Fruit fly (Drosophila melanogaster) whole organism, prepupa: ENCODE measurements around the gene Pex23.

Experiments used
- CG10631 ChIP-seq: fragments of 200-800 bp; sonication (Bioruptor generic); optimal IDR thresholded peaks from 2 replicates; lab custom pipeline; 2016; ENCODE audit warnings: missing biosample characterization, missing genetic modification characterization
- CG11902 ChIP-seq: fragments of 200-800 bp; sonication (Bioruptor generic); optimal IDR thresholded peaks from 3 replicates; lab custom pipeline; 2016; ENCODE audit warnings: missing biosample characterization, missing genetic modification characterization
- CG3919 ChIP-seq: fragments of 200-800 bp; sonication (Bioruptor generic); optimal IDR thresholded peaks from 3 replicates; lab custom pipeline; 2016; ENCODE audit warnings: missing biosample characterization, missing genetic modification characterization
- CG6854 ChIP-seq: fragments of 200-800 bp; sonication (Bioruptor generic); optimal IDR thresholded peaks from 2 replicates; lab custom pipeline; 2017; ENCODE audit warnings: missing biosample characterization, mild to moderate bottlenecking, missing genetic modification characterization
- CG8119 ChIP-seq: fragments of 200-800 bp; sonication (Bioruptor generic); IDR thresholded peaks from 3 replicates; pipeline ENCODE4 v1.3.6; 2022; ENCODE audit warnings: missing biosample characterization, missing genetic modification characterization
- CG8632 ChIP-seq: fragments of 200-800 bp; sonication (Bioruptor generic); optimal IDR thresholded peaks from 3 replicates; lab custom pipeline; 2016; ENCODE audit warnings: missing biosample characterization, missing genetic modification characterization
- Ets96B ChIP-seq: fragments of 200-800 bp; optimal IDR thresholded peaks from 2 replicates; lab custom pipeline; 2019; ENCODE audit warnings: missing biosample characterization, mild to moderate bottlenecking, missing genetic modification characterization, moderate library complexity
- Hr38 ChIP-seq: sonication (Bioruptor generic); optimal IDR thresholded peaks from 2 replicates; lab custom pipeline; 2016; ENCODE audit warnings: missing biosample characterization, missing genetic modification characterization
- Hr4 ChIP-seq: fragments of 200-800 bp; sonication (Bioruptor generic); optimal IDR thresholded peaks from 3 replicates; lab custom pipeline; 2016; ENCODE audit warnings: missing biosample characterization, missing genetic modification characterization
- Sox14 ChIP-seq: fragments of 200-800 bp; sonication (Bioruptor generic); optimal IDR thresholded peaks from 3 replicates; lab custom pipeline; 2016; ENCODE audit warnings: missing biosample characterization, missing genetic modification characterization
- Sox15 ChIP-seq: fragments of 200-800 bp; sonication (Bioruptor generic); optimal IDR thresholded peaks from 3 replicates; lab custom pipeline; 2016; ENCODE audit warnings: missing biosample characterization, missing genetic modification characterization
- lz ChIP-seq: fragments of 200-800 bp; sonication (Bioruptor generic); optimal IDR thresholded peaks from 3 replicates; lab custom pipeline; 2016; ENCODE audit warnings: missing biosample characterization, missing genetic modification characterization
- net ChIP-seq: fragments of 200-800 bp; sonication (Bioruptor generic); optimal IDR thresholded peaks from 3 replicates; lab custom pipeline; 2016; ENCODE audit warnings: missing biosample characterization, missing genetic modification characterization
- topi ChIP-seq: fragments of 200-800 bp; sonication (Bioruptor generic); optimal IDR thresholded peaks from 3 replicates; lab custom pipeline; 2016; ENCODE audit warnings: missing biosample characterization, missing genetic modification characterization

DNA sequence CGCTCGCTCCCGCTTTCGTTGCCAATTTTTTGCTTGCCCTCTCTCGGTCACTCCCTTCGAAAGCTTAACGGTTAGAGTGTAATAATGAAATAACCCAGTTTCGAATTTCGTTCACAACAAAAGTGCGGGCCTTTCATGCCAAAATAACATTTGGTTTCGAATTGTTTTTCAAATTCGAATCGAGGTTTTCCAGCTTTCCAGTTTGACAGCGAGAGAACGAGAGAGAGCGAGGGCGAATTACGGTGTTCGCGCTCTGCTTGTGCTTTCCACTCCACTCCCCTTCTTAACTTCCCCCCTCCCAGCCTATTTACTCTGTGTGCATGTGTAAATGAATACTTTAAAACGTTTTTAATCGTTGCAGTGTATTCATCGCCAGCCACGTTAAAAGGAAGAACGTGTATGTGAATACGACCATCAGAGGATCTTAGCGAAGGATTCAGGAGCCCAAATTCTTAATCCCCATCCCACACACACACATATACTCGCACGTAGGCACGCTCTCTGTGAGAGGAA lies 46.7 kb upstream of the Pex23 start:
- TF ChIP-seq topi (no peak), lz (GFP tag; lab: Kevin White, UChicago) (no peak), Ets96B (no peak), Hr4 (no peak), CG10631 (GFP tag; lab: Kevin White, UChicago) (no peak), CG3919 (GFP tag; lab: Kevin White, UChicago) (no peak), Sox15 (GFP tag; lab: Kevin White, UChicago) (no peak), net (GFP tag; lab: Kevin White, UChicago) (no peak), CG8632 (no peak), Sox14 (no peak), CG8119 (GFP tag; lab: Robert Waterston, UW) (no peak), Hr38 (GFP tag; lab: Kevin White, UChicago) (no peak), CG6854 (GFP tag; lab: Kevin White, UChicago) (no peak), CG11902 (GFP tag; lab: Kevin White, UChicago) (no peak)
